Worm (Caenorhabditis elegans): Measurements from ENCODE around the gene F49C12.2.

- TF ChIP-seq F13C5.2 (tag; optimal IDR thresholded peaks at IDR 0.05), result no peak
- TF ChIP-seq ama-1 (optimal IDR thresholded peaks at IDR 0.05), result no peak
Observed at ce11 chrIV:9319080-9319479, 20.0 kb upstream of the F49C12.2 start, which contains the start of the genes F49C12.11 and nemt-1.
